Worm (Caenorhabditis elegans): Measurements from ENCODE around the gene R02F2.6.

- TF ChIP-seq flh-1 (GFP tag; optimal IDR thresholded peaks at IDR 0.05) (no peak), unc-62 (GFP tag; optimal IDR thresholded peaks at IDR 0.05) (no peak), nhr-12 (tag; optimal IDR thresholded peaks at IDR 0.05) (no peak)
Measured at ce11 chrIII:5495168-5495567, 16.4 kb upstream of the R02F2.6 start, which contains the start of gene R02F2.8.

All from whole organism, mixed stage, embryonic.